Fruit fly (Drosophila melanogaster) whole organism, larva: ENCODE data around the gene CG15728.

Source experiments
- noc ChIP-seq: fragments of 200-800 bp; sonication (Bioruptor generic); optimal IDR thresholded peaks from 3 replicates; lab custom pipeline; 2019; ENCODE audit warnings: missing biosample characterization, mild to moderate bottlenecking, missing genetic modification characterization, moderate library complexity

CG15728 gene

DNA sequence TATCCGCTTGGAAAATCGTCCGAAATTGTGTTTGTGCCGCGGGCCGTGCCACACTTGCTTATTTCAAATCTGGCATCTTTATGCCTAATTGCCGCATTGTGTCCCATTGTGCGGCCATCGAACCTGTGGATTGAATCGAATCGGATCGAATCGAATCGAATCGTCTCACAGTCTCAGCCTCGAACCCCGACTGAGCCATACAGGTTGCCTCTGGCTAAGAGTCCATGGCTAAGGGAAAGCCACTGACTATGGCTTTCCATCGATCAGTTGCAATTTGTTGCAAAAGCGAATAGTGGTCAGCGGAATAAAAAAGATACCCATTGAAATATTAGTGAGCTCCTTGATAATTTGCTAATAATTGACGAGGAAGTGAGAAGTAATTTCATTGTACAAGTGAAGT is at the start of gene CG15728:
Gene CG15728 (plus strand): TSS at position 301 of the 400 bp plus-strand sequence.
- TF ChIP-seq noc = no peak

DNA sequence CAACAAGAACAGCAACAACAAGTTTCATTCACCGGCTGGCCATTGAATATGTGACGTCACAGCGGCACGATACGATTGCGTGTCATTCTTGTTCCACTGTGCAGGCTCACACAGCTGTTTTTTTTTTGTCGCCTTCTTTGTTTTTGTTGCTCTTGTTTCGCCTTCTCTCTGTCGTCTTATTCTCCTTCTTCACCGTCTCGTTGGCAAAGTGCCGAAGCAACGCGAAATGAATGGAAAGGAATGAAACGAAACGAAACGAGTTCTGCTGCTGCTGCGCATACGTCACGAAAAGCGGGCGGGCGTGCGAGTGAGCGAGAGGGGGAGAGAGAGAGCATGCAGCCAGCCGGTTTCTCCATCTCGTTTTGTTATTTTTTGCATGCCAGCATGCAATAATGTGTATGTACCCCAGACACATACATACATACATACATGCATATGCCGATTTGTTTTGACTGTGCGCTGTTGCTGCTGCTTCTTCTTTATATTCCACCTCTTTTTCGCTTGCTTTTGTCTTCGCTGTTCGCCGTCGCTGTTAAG is 49.4 kb upstream of the CG15728 start:
- TF ChIP-seq noc = peak; percentile 17

DNA sequence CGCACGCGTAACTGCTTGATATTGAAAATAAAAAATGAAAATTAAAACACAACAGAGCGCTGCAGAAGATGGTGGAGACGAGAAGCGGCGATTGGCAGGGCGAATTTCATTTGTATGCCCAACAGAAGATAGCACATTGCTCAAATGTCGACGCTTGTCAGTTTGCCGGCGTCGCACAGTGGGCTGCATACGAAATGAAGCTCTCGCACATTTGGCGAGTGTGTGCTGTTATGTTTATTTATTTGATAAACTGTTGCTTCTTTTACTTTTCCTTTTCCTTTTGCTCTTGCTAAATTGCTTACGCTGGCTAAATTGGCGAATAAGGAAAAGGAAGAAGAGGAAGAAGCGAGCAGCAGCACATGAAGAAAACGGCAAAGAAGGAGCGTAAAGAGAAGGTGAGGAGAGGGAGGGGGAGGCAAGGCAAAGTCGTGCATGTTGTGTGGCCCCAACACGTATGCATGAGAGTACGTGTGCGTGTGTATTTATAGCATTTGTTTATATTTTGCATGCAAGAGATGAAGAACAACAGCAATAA is 48.7 kb upstream of the CG15728 start:
- no peak for TF ChIP-seq noc

DNA sequence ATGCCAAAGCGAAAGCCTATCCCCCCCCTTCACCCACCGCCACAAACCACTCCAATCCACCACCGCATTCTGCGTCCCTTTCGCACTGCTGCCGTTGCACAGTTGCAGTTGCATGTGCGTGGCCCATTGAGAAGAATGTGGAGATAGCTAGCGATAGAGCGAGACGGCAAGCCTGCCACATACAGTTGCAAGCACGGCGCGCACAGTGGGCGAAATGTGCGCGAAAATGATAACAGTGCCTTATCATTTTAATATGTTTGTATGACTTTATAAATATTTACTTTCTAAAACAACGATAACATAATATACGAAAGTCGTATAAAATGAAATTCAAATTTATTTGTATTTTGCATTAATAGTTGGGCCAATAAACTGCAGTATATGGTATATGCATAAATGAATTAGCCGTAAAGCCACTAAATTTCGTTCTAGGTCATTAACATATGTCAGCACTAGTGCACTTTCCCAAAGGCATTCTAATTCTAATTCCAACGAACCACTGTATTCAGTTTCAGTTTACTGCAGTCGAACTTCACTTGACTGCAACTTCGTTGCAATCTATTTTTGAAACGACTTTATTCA is 48.2 kb upstream of the CG15728 start:
- TF ChIP-seq noc = no peak

DNA sequence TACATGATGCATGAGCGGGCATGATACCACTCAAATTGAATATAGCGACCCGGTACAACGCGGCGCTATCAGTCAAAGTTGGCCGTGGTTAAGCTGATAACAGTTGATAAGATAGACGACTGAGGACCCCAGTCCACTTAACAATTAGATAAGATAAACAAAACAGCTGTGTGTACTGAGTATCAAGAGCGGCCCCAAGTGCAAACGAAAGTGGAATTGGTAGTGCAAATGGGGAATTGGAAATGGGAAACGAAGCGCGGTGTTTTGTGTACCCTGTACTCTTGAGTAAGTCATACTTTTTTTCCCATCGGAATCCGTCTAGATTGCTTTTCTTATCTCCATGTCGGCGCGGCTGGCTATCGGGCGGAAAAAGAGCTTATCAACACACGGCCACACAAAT is 46.4 kb upstream of the CG15728 start:
- TF ChIP-seq noc = no peak

DNA sequence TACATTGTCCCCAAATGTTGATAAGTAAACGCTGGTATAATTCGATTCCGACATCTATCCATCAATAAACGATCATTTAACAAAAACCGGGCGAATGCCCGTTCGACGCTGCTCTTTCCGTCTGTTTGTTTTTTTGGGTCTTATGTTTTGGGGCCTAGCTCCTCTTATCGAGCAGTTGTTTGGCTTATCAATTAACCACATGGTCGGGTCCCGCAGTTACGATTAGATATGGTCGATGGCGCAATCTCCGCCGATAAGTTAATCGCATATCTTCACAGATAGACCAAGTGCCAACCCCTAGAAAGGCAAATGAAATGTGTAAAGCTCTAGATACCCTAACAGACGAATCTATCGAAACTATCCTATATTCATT is 45.8 kb upstream of the CG15728 start:
- TF ChIP-seq noc = no peak

DNA sequence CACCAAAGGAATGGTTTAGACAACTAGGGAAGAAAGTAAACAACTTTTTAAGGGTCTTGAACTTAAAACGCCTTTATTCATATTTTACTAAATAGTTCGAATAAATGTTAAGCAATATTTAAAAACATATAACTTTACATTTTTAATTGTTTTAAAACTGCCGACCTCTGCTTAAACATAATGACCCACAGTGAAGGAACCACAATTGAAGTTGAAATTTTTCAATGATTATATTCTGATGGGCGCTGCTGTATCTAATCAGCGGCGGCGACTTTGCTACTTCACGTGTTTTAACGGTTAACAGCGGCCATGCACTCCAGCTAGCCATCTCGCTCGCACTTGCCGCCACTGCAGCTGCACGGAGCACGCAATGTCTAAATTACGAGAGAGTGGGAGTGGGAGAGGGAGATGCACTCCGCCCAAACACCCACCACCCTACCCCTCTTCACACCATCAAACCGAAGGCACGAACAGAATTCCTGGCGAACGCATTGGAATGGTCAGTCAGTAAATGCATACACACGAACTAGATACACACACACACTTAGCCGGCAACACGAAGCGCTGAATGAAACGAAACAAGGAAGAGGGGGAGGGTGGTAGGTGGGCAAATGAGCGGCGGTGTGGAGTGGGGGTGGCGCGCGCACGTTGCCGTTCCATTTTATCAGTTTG is 45.3 kb upstream of the CG15728 start:
- TF ChIP-seq noc = peak; percentile 71

DNA sequence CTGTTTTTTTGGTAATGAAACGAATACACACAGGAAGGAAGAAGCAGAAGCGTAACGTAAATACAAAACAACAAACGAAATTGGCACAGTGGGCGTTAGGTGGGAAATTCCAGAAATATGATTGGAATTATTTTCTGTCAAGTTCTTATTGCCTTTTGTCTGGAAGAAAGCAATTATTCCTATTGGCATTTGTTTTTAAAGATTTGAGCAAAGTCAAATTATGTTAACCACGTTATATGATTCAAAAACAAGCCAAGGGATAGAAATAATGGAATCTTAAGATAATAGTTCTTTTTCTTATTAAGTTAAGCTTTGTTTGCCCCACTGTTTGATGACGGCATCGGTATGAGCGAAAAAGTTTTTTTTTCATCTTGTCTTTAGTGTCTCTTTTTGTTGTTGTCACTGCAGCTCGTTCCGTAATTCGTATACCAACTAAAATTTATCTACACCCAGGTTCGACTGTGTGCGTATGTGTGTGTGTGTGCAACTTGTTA is 44.5 kb upstream of the CG15728 start:
- TF ChIP-seq noc = peak; percentile 95

DNA sequence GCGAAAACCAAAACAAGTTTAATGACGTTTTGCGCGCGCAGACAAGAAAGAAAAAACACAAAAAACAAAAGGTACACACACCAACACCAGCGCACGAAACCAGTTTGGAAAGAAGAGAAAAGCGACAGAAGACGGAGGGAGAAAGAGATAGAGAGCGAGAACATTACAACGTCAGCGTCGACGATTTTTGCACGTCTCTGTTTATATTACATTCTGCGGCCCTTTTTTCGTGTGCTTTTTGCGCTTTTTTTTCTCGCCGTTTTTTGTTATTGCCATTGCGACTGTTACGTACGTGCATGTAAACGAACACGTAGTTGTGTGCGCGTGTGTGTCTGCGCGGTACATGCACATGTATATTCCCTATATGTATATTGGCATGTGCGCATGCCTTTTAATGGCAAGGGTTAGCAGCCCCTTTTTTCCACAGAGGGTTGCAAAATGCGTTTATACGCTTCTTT is 44.0 kb upstream of the CG15728 start:
- TF ChIP-seq noc = no peak

DNA sequence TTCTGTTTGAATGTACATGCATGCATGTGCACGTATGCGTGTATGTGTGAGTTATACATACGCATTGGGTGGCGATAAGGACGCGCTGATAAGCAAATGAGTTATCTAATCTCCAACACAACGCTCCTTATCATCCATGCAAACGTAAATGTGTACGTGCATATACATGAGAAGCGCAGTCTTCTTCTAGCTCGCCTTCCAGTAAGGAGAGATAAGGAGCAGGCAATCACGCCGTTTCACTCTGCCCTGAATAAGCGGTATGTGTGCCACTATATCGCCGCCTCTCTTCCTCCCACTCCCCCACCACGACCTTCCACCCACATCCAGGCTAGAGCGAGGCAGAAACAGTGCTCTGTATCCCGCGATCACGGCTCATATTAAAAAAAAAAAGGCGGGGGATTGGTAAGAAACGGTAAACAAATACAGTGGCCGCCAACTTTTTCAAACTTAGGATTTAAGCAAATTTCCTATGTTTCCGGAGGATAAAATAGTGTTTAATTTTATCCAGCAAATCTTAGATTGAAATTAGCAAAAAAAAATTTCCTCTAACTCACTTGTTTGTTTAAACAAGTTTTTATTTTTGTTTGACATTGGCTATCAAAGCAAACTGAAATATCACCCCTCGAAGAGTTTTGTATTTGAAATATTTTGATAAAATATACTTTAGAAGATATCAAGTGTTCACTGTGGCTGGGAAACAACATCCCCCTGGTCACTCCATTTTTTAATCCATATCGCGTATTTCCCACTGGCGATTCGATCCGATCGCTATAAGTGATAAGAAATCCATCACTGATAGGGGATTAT is 43.4 kb upstream of the CG15728 start:
- peak; percentile 50 for TF ChIP-seq noc

DNA sequence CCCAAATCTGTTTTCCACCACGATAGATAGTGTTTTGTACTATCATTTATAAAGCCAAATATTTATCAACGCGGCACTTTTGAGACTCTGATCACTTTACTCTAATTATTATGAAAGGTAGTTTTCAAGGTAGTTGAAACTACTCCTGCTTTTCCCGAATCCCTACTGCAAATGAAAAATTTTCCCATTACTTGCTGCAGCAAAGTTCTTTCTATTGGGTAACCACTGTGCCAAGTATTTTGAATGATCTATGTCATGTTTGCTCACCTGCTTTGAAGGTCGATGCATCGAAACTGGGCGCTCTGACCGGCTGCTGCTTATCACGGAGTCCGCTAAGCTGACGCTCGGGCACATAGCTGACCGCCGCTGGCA is 42.8 kb upstream of the CG15728 start:
- no peak for TF ChIP-seq noc

DNA sequence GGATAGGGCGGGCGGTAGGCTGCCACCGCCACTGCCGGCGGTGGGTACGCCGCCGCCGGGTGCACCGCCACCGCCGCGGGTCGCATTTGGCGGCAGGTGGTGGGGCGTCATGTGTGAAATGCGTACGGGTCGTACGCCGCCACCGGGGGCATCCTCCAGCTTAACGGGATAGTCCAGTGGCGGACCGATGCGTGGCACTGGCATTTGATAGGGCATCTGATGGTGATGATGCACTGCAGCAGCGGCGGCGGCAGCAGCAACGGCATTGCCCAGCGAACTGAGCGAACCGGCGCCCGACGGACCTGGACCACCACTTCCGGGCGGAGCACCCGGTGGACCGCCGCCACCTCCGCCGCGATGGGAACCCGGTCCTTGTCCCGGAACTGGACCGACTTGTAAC is 42.2 kb upstream of the CG15728 start:
- no peak for TF ChIP-seq noc

DNA sequence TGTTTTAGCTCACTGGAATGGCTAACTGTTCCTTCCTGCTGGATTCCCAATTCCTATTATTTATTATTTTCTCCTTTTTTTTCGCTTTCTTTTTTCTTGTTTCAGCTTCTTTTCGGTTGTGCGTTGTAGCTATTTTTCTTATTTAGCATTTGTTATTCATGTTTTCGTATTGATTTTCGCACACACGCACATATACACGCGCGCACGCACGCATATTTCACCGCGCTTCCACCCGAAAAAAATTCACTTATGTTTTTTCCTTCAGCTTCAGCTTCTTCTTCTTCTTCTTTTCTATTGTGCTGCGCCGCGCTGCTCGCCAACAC is 41.5 kb upstream of the CG15728 start:
- TF ChIP-seq noc = no peak

DNA sequence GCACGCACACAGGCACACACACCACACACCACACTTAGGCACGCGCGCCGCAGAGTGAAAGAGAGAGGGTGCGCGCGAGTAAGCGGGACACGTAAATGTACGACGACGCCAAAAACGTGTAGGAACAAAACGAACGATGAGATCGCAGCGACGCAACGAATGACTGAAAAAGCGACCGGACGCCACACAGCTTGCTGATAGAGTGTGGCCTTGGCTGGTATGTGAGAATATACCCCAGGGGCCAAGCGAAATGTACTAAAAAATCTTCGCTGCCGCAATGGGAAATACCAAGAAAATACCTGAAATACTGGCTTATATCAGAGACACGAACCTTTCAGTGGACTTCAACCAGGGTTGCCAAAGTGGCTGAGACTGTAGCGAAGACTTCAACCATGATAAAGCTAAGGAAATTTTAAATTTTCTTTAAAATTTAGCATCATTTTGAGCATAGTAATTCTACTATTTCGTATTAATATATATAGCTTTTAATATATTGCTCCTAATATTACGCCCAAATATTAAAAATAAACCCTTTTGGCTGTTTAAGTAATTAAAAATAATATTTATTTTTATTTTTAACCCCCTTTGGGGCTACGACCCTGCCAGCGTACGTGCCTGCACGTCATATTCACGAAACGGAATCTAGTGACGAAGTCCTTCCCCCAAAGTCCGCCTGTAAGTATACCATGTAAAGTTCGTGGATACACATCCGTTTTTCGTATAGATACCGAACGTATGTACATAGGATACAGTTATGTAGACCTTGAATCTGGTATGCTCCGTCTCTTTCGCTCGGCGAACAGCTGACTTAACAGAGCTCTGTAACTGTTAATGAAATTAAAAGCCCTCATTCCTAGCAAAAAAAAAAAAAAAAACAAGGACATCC is 40.9 kb upstream of the CG15728 start, which contains the start of gene Pits:
Gene Pits (minus strand): TSS at position 210 of the 886 bp plus-strand sequence.
- TF ChIP-seq noc = peak; percentile 55

DNA sequence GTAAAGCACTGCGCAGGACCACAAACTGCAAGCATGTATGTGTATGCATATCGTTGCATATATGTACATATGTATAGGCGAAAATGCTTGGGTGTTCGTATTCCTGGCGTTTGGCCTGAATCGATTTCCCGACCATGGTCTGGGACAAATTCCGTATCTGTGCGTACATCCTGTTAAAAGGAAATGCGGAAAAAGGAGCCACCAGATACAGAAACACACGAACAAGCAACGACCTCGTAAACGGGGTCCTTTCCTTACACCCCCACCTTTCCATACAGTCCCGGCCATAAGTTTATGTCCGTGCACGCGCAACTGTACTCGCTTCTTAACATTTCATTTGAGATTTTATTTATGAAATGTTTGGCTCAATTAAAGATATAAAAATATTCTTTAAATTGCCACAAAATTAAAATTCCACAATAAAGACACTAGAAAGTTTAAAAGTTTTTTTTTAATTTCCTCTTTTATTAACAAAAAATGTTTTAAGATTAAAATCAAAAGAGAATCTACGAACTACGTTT is 40.2 kb upstream of the CG15728 start:
- no peak for TF ChIP-seq noc
